Worm (Caenorhabditis elegans): ENCODE measurements around the gene T08A9.13.

Gene T08A9.13

DNA sequence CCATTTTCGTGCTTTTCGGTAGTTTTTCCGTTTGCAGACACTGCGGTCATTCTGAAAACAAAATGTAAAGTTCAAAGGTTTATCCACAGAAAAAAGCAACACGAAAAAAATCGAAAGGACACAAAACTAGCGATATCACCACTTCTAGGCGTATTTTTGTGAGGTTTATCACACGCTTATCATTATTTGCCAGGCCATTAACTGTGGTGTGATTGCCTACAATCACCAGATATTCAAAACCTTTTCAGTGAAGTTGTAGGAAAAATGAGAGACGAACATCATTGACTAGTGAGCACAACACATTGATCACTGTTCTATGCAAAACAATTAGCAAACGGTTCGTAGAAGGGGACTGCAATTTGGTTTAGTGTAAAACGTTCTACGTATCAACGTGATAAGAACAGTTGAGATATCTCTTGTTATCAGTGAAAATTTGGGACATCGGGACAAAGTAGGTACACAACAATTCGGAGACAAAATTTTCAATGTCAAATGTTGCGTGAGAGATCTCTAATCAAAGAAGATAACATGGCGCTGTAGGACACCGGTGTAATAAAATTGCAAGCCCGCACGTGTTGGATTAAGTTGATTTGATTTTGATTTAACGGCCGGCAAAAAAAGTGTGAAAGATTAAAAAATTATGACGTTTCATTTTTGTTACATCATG is 16.6 kb downstream of the T08A9.13 start, which contains the start of gene sur-5 (continued):
- TF ChIP-seq saeg-2 (GFP tag; IDR thresholded peaks at IDR 0.05), result no peak
- TF ChIP-seq ZK546.5 (tag; optimal IDR thresholded peaks at IDR 0.05), result no peak
- TF ChIP-seq fkh-10 (GFP tag; optimal IDR thresholded peaks at IDR 0.05), result no peak
- TF ChIP-seq F44E2.7 (GFP tag; IDR thresholded peaks at IDR 0.05), result no peak
- TF ChIP-seq snpc-4 (tag; optimal IDR thresholded peaks at IDR 0.05), result no peak
- TF ChIP-seq pqm-1 (tag; optimal IDR thresholded peaks at IDR 0.05), result peak; percentile 81
- no peak for TF ChIP-seq arid-1 (GFP tag; conservative IDR thresholded peaks at IDR 0.05)
- no peak for TF ChIP-seq lin-39 (tag; optimal IDR thresholded peaks at IDR 0.05)
- no peak for TF ChIP-seq Y75B8A.6 (GFP tag; IDR thresholded peaks at IDR 0.05)
- TF ChIP-seq mxl-3 (GFP tag; optimal IDR thresholded peaks at IDR 0.05), result peak; percentile 62
- no peak for TF ChIP-seq rbr-2 (tag; optimal IDR thresholded peaks at IDR 0.05)
- no peak for TF ChIP-seq daf-19 (GFP tag; conservative IDR thresholded peaks at IDR 0.05)
- no peak for TF ChIP-seq madf-5 (GFP tag; IDR thresholded peaks at IDR 0.05)
- no peak for TF ChIP-seq dmd-9 (GFP tag; IDR thresholded peaks at IDR 0.05)
- TF ChIP-seq nhr-237 (tag; optimal IDR thresholded peaks at IDR 0.05), result no peak
- TF ChIP-seq nhr-28 (tag; optimal IDR thresholded peaks at IDR 0.05), result peak; percentile 47
- no peak for TF ChIP-seq lin-1 (GFP tag; IDR thresholded peaks at IDR 0.05)
- TF ChIP-seq tag-97 (GFP tag; IDR thresholded peaks at IDR 0.05), result no peak
- no peak for TF ChIP-seq Y5F2A.4 (GFP tag; optimal IDR thresholded peaks at IDR 0.05)
- TF ChIP-seq nhr-41 (GFP tag; IDR thresholded peaks at IDR 0.05), result no peak
- TF ChIP-seq zip-2 (tag; optimal IDR thresholded peaks at IDR 0.05), result no peak
- TF ChIP-seq T20F7.1 (GFP tag; optimal IDR thresholded peaks at IDR 0.05), result no peak
- TF ChIP-seq ctbp-1 (GFP tag; IDR thresholded peaks at IDR 0.05), result no peak
- no peak for TF ChIP-seq lin-15B (tag; optimal IDR thresholded peaks at IDR 0.05)
- no peak for TF ChIP-seq set-16 (GFP tag; IDR thresholded peaks at IDR 0.05)
- TF ChIP-seq daf-8 (GFP tag; IDR thresholded peaks at IDR 0.05), result no peak
- TF ChIP-seq lin-13 (GFP tag; optimal IDR thresholded peaks at IDR 0.05), result no peak
- no peak for TF ChIP-seq D1046.2 (GFP tag; IDR thresholded peaks at IDR 0.05)
- no peak for TF ChIP-seq nhr-11 (tag; optimal IDR thresholded peaks at IDR 0.05)
- TF ChIP-seq dmd-8 (GFP tag; IDR thresholded peaks at IDR 0.05), result no peak
- TF ChIP-seq madf-9 (GFP tag; conservative IDR thresholded peaks at IDR 0.05), result no peak
- TF ChIP-seq hlh-11 (tag; optimal IDR thresholded peaks at IDR 0.05), result peak; percentile 81
- no peak for TF ChIP-seq lir-3 (tag; optimal IDR thresholded peaks at IDR 0.05)
- TF ChIP-seq spr-1 (tag; optimal IDR thresholded peaks at IDR 0.05), result no peak
- no peak for TF ChIP-seq unc-39 (tag; optimal IDR thresholded peaks at IDR 0.05)
- peak; percentile 52 for TF ChIP-seq nhr-102 (tag; optimal IDR thresholded peaks at IDR 0.05)
- TF ChIP-seq zag-1 (tag; optimal IDR thresholded peaks at IDR 0.05), result no peak
- TF ChIP-seq mes-2 (tag; optimal IDR thresholded peaks at IDR 0.05; ENCODE audit: poor library complexity, severe bottlenecking), result no peak
- no peak for TF ChIP-seq nhr-25 (tag; optimal IDR thresholded peaks at IDR 0.05; ENCODE audit: borderline replicate concordance, insufficient read depth)
- no peak for TF ChIP-seq unc-62 (GFP tag; optimal IDR thresholded peaks at IDR 0.05 in 1 of 2)
- TF ChIP-seq unc-62 (tag; optimal IDR thresholded peaks at IDR 0.05), result no peak
- no peak for TF ChIP-seq F10B5.3 (tag; optimal IDR thresholded peaks at IDR 0.05)
- no peak for TF ChIP-seq egl-43 (GFP tag; IDR thresholded peaks at IDR 0.05)
- TF ChIP-seq hif-1 (tag; optimal IDR thresholded peaks at IDR 0.05), result no peak
- TF ChIP-seq jun-1 (tag; optimal IDR thresholded peaks at IDR 0.05), result no peak
- no peak for TF ChIP-seq lin-29 (GFP tag; IDR thresholded peaks at IDR 0.05)
- no peak for TF ChIP-seq F49E8.2 (tag; optimal IDR thresholded peaks at IDR 0.05; ENCODE audit: borderline replicate concordance)
- TF ChIP-seq ZK337.2 (GFP tag; IDR thresholded peaks at IDR 0.05), result no peak
- TF ChIP-seq lim-7 (GFP tag; IDR thresholded peaks at IDR 0.05), result no peak
- TF ChIP-seq mep-1 (tag; optimal IDR thresholded peaks at IDR 0.05), result peak; percentile 30
- no peak for TF ChIP-seq ztf-7 (tag; optimal IDR thresholded peaks at IDR 0.05)
- no peak for TF ChIP-seq fos-1 (tag; optimal IDR thresholded peaks at IDR 0.05)
